Worm (Caenorhabditis elegans) whole organism, L1 larva: Measurements from ENCODE around the gene F10C2.3.

Experiments
- nhr-237 ChIP-seq: fragments of 150-350 bp; optimal IDR thresholded peaks from 2 replicates; lab custom pipeline; 2014; ENCODE audit warnings: missing biosample characterization, missing genetic modification characterization
- nhr-84 ChIP-seq: sonication (generic microtip); optimal IDR thresholded peaks from 2 replicates; lab custom pipeline; 2017; ENCODE audit warnings: missing biosample characterization, missing genetic modification characterization
- rnt-1 ChIP-seq: sonication (generic microtip); optimal IDR thresholded peaks from 2 replicates; lab custom pipeline; 2016; ENCODE audit warnings: mild to moderate bottlenecking, missing genetic modification characterization, moderate library complexity, missing compliant biosample characterization
- snpc-4 ChIP-seq: fragments of 150-350 bp; optimal IDR thresholded peaks from 2 replicates; lab custom pipeline; 2014; ENCODE audit warnings: missing biosample characterization, missing genetic modification characterization

DNA sequence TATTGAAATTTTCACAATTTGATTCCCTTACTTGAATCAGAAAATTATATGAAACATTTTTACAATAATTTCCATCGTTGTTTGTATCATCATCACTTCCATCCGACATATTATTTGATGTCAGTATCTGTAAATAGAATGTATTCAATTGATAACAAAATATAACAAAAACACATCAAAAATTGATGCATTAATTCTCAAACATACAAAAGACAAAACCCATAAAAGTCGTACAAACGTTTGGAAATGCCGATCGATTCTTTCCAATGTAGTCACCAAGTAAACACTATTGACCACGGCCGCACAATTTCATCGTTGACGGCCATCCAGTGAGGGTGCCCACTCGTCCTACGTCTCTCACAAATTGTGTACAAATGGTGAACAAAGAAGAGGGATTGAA, 6.8 kb upstream of the F10C2.3 start, which contains the start of gene add-2:
- TF ChIP-seq snpc-4 (tag; lab: Kevin White, UChicago) (no peak), nhr-84 (tag; lab: Kevin White, UChicago) (no peak), nhr-237 (tag; lab: Kevin White, UChicago) (no peak), rnt-1 (tag; lab: Kevin White, UChicago) (no peak)
